Worm (Caenorhabditis elegans) whole organism, L3 larva: ENCODE data around the gene M110.10.

ENCODE experiments used
- aly-2 ChIP-seq: fragments of 150-350 bp; optimal IDR thresholded peaks from 2 replicates; lab custom pipeline; 2014; ENCODE audit warnings: missing biosample characterization, missing genetic modification characterization
- ama-1 ChIP-seq: fragments of 150-350 bp; optimal IDR thresholded peaks from 2 replicates; lab custom pipeline; 2018
- ceh-16 ChIP-seq: sonication (generic microtip); optimal IDR thresholded peaks from 2 replicates; lab custom pipeline; 2017; ENCODE audit warnings: missing biosample characterization, missing genetic modification characterization
- ceh-28 ChIP-seq: fragments of 150-350 bp; optimal IDR thresholded peaks from 2 replicates; lab custom pipeline; 2014; ENCODE audit warnings: missing biosample characterization, missing genetic modification reagents, missing genetic modification characterization
- egl-27 ChIP-seq: sonication (generic microtip); optimal IDR thresholded peaks from 4 replicates; lab custom pipeline; 2017; ENCODE audit warnings: missing biosample characterization, missing genetic modification reagents, missing genetic modification characterization
- egl-5 ChIP-seq: fragments of 150-350 bp; optimal IDR thresholded peaks from 2 replicates; lab custom pipeline; 2017; ENCODE audit warnings: missing biosample characterization, missing genetic modification reagents, missing genetic modification characterization, inconsistent platforms
- elt-2 ChIP-seq: sonication (generic microtip); optimal IDR thresholded peaks from 2 replicates; lab custom pipeline; 2016; ENCODE audit warnings: missing genetic modification reagents, mild to moderate bottlenecking, missing genetic modification characterization, missing compliant biosample characterization
- fkh-10 ChIP-seq: sonication (generic microtip); optimal IDR thresholded peaks from 2 replicates; lab custom pipeline; 2017; ENCODE audit warnings: missing biosample characterization, missing genetic modification reagents, missing genetic modification characterization
- fkh-2 ChIP-seq: fragments of 150-350 bp; optimal IDR thresholded peaks from 2 replicates; lab custom pipeline; 2014; ENCODE audit warnings: missing biosample characterization, missing genetic modification reagents, missing genetic modification characterization
- fos-1 ChIP-seq: fragments of 150-350 bp; optimal IDR thresholded peaks from 2 replicates; lab custom pipeline; 2014; ENCODE audit warnings: missing biosample characterization, missing genetic modification characterization
- hmg-11 ChIP-seq: sonication (generic microtip); optimal IDR thresholded peaks from 2 replicates; lab custom pipeline; 2016; ENCODE audit warnings: missing genetic modification characterization, missing compliant biosample characterization
- jun-1 ChIP-seq: fragments of 150-350 bp; optimal IDR thresholded peaks from 2 replicates; lab custom pipeline; 2014; ENCODE audit warnings: missing biosample characterization, missing genetic modification reagents, missing genetic modification characterization
- lin-15B ChIP-seq: fragments of 150-350 bp; optimal IDR thresholded peaks from 2 replicates; lab custom pipeline; 2014; ENCODE audit warnings: missing biosample characterization, missing genetic modification characterization
- lin-39 ChIP-seq: fragments of 150-350 bp; optimal IDR thresholded peaks from 2 replicates; lab custom pipeline; 2018; ENCODE audit warnings: missing biosample characterization, missing genetic modification reagents, missing genetic modification characterization
- mml-1 ChIP-seq: fragments of 150-350 bp; sonication (generic microtip); optimal IDR thresholded peaks from 3 replicates; lab custom pipeline; 2014; ENCODE audit warnings: missing biosample characterization, missing genetic modification characterization
- nfya-1 ChIP-seq: sonication (generic microtip); optimal IDR thresholded peaks from 2 replicates; lab custom pipeline; 2017; ENCODE audit warnings: missing genetic modification characterization, mild to moderate bottlenecking, missing compliant biosample characterization, antibody characterized with exemption, moderate library complexity; ENCODE audit not compliant: insufficient read depth
- nhr-11 ChIP-seq: fragments of 150-350 bp; optimal IDR thresholded peaks from 2 replicates; lab custom pipeline; 2014; ENCODE audit warnings: missing biosample characterization, missing genetic modification characterization
- nhr-12 ChIP-seq: fragments of 150-350 bp; optimal IDR thresholded peaks from 2 replicates; lab custom pipeline; 2014; ENCODE audit warnings: missing biosample characterization, missing genetic modification characterization
- nhr-23 ChIP-seq: fragments of 150-350 bp; optimal IDR thresholded peaks from 2 replicates; lab custom pipeline; 2014; ENCODE audit warnings: missing biosample characterization, missing genetic modification reagents, missing genetic modification characterization
- nhr-25 ChIP-seq: sonication (generic microtip); optimal IDR thresholded peaks from 2 replicates; lab custom pipeline; 2017; ENCODE audit warnings: missing biosample characterization, missing genetic modification characterization
- nhr-28 ChIP-seq: fragments of 150-350 bp; optimal IDR thresholded peaks from 2 replicates; lab custom pipeline; 2014; ENCODE audit warnings: missing biosample characterization, missing genetic modification characterization
- nhr-43 ChIP-seq: sonication (generic microtip); optimal IDR thresholded peaks from 2 replicates; lab custom pipeline; 2016; ENCODE audit warnings: mild to moderate bottlenecking, missing genetic modification characterization, missing compliant biosample characterization; ENCODE audit not compliant: poor library complexity, severe bottlenecking
- nhr-67 ChIP-seq: fragments of 150-350 bp; optimal IDR thresholded peaks from 2 replicates; lab custom pipeline; 2014; ENCODE audit warnings: missing biosample characterization, missing genetic modification characterization
- nhr-76 ChIP-seq: fragments of 150-350 bp; sonication (generic microtip); optimal IDR thresholded peaks from 5 replicates; lab custom pipeline; 2014; ENCODE audit warnings: missing biosample characterization, missing genetic modification characterization
- pha-4 ChIP-seq: fragments of 150-350 bp; optimal IDR thresholded peaks from 2 replicates; lab custom pipeline; 2014; ENCODE audit warnings: missing biosample characterization, missing genetic modification reagents, missing genetic modification characterization
- pqm-1 ChIP-seq: fragments of 150-350 bp; optimal IDR thresholded peaks from 2 replicates; lab custom pipeline; 2017; ENCODE audit warnings: missing biosample characterization, missing genetic modification characterization, inconsistent platforms
- skn-1 ChIP-seq: fragments of 150-350 bp; optimal IDR thresholded peaks from 2 replicates; lab custom pipeline; 2014; ENCODE audit warnings: missing biosample characterization, missing genetic modification characterization
- snpc-4 ChIP-seq: fragments of 150-350 bp; optimal IDR thresholded peaks from 2 replicates; lab custom pipeline; 2014; ENCODE audit warnings: missing biosample characterization, missing genetic modification characterization
- tbx-2 ChIP-seq: sonication (generic microtip); optimal IDR thresholded peaks from 2 replicates; lab custom pipeline; 2016; ENCODE audit warnings: mild to moderate bottlenecking, missing genetic modification characterization, missing compliant biosample characterization
- unc-39 ChIP-seq: sonication (generic microtip); optimal IDR thresholded peaks from 4 replicates; lab custom pipeline; 2017; ENCODE audit warnings: missing biosample characterization, missing genetic modification characterization
- unc-62 ChIP-seq: fragments of 150-350 bp; sonication (generic microtip); optimal IDR thresholded peaks from 4 replicates; lab custom pipeline; 2014; ENCODE audit warnings: missing biosample characterization, missing genetic modification reagents, missing genetic modification characterization
- zag-1 ChIP-seq: fragments of 150-350 bp; optimal IDR thresholded peaks from 2 replicates; lab custom pipeline; 2014; ENCODE audit warnings: missing biosample characterization, missing genetic modification characterization
- ztf-11 ChIP-seq: fragments of 150-350 bp; optimal IDR thresholded peaks from 2 replicates; lab custom pipeline; 2014; ENCODE audit warnings: missing biosample characterization, missing genetic modification characterization
- ztf-4 ChIP-seq: fragments of 150-350 bp; optimal IDR thresholded peaks from 2 replicates; lab custom pipeline; 2014; ENCODE audit warnings: missing biosample characterization, missing genetic modification characterization

The M110.10 gene

DNA sequence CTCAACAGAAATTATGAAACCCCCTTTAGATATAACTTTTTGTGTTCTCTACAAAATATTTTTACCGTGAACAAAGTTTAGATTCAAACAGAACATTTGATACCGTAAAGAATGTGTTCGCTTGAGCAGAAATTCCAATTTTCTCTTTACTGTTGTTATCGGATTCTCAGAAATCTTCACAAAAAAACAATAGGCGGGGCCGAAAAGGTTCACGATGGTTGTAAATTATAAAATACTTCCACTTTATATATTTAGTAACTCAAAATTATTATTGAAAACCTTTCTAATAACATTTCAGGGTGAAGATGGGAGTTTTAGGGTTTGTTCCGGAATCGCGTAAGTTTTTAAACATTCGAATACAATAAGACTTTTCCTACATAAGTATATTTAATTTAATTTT, 23.9 kb upstream of the M110.10 start, which contains the start of gene nlp-5:
TSS of gene nlp-5 (plus strand) at position 301 of the 400 bp plus-strand sequence.
- no peak for TF ChIP-seq unc-39
- TF ChIP-seq nhr-28 (tag; lab: Kevin White, UChicago) = no peak
- no peak for TF ChIP-seq ceh-28 (tag; lab: Kevin White, UChicago)
- no peak for TF ChIP-seq nhr-43 (tag; lab: Kevin White, UChicago)
- TF ChIP-seq lin-15B (tag; lab: Kevin White, UChicago) = no peak
- no peak for TF ChIP-seq ztf-4 (tag; lab: Kevin White, UChicago)
- TF ChIP-seq zag-1 (tag; lab: Kevin White, UChicago) = no peak
- TF ChIP-seq unc-62 = no peak
- TF ChIP-seq snpc-4 (tag; lab: Kevin White, UChicago) = no peak
- TF ChIP-seq nhr-11 (tag; lab: Kevin White, UChicago) = no peak
- no peak for TF ChIP-seq egl-27
- no peak for TF ChIP-seq nhr-23 (tag; lab: Kevin White, UChicago)
- no peak for TF ChIP-seq hmg-11
- TF ChIP-seq lin-39 (tag; lab: Kevin White, UChicago) = no peak
- no peak for TF ChIP-seq fkh-10 (GFP tag; lab: Kevin White, UChicago)
- no peak for TF ChIP-seq jun-1 (tag; lab: Kevin White, UChicago)
- no peak for TF ChIP-seq nhr-12
- TF ChIP-seq fkh-2 (tag; lab: Kevin White, UChicago) = no peak
- no peak for TF ChIP-seq ztf-11 (tag; lab: Kevin White, UChicago)

DNA sequence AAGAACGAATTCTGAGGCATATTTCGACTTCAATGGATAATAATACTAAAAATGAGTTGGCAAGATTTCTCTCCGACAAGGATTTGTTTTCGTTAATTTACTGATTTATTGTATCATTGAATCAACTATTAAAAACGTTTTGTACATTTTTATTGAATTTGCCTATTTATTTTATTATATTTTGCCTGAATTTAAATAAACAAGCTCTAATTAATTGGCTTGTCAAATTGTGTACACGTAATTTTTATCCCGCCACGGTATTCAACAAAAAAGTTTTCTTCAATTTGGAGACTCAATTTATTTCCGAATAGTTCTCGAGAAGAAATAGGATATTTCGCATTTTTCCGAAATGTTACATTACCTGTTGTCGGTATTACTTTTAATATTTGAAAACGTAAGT, 18.2 kb upstream of the M110.10 start, which contains the start of gene M110.7:
TSS of gene M110.7 (plus strand) at position 301 of the 400 bp plus-strand sequence.
- no peak for TF ChIP-seq nhr-67 (tag; lab: Kevin White, UChicago)
- TF ChIP-seq mml-1 (tag; lab: Kevin White, UChicago) = no peak
- no peak for TF ChIP-seq ztf-4 (tag; lab: Kevin White, UChicago)
- no peak for TF ChIP-seq nfya-1 (tag; lab: Kevin White, UChicago)
- no peak for TF ChIP-seq egl-5 (tag; lab: Kevin White, UChicago)
- TF ChIP-seq lin-39 (tag; lab: Kevin White, UChicago) = no peak
- TF ChIP-seq elt-2 (tag; lab: Kevin White, UChicago) = no peak

DNA sequence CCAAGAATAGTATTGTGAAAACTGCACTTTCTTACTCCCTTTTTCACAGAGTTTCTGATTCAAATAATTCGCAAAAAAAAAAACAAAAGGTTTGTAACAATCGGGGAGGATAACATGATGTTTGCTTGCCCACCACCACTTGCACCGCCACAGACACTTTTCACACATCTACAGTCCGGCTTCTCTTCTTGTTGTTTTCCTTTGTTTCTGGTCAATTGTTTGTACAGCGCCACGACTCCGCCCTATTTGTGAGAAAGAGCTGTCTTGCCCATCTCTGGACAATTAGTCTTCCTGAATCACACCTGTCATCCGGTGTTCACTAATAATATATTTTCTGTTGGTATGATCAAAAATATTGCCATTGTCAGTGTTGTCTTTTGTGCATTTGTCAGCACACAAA, 16.7 kb upstream of the M110.10 start, which contains the start of gene M110.9:
TSS of gene M110.9 (plus strand) at position 301 of the 400 bp plus-strand sequence.
- no peak for TF ChIP-seq nhr-67 (tag; lab: Kevin White, UChicago)
- no peak for TF ChIP-seq lin-39 (tag; lab: Kevin White, UChicago)
- no peak for TF ChIP-seq aly-2
- TF ChIP-seq nhr-76 (tag; lab: Kevin White, UChicago) = no peak
- no peak for TF ChIP-seq unc-39
- no peak for TF ChIP-seq nhr-12
- no peak for TF ChIP-seq nhr-23 (tag; lab: Kevin White, UChicago)
- no peak for TF ChIP-seq fkh-2 (tag; lab: Kevin White, UChicago)
- no peak for TF ChIP-seq fos-1 (tag; lab: Kevin White, UChicago)
- TF ChIP-seq tbx-2 (tag; lab: Kevin White, UChicago) = no peak
- no peak for TF ChIP-seq skn-1 (tag; lab: Kevin White, UChicago)
- TF ChIP-seq egl-27 = no peak
- no peak for TF ChIP-seq pha-4 (tag; lab: Kevin White, UChicago)

DNA sequence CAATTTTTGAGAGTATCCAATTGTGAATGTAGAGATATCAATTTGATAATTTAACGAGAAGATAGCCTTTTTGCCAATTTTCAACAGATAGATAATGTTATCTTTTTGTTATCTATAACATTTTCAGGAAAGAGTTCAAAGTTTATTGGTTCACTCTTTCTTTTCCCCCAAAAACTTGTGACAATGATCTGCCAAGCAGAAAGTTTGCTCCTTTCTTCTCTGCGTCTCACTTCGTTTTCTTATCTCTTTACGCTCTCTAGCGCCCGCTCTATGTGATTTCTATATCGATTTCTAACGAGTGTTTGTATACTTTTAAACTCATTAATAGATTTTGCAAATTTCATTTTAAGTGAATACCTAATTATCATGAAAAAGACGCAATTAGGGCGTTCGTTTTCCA, 12.2 kb upstream of the M110.10 start:
- TF ChIP-seq nhr-25 (tag; lab: Kevin White, UChicago) (no peak), ceh-28 (tag; lab: Kevin White, UChicago) (peak; percentile 22), elt-2 (tag; lab: Kevin White, UChicago) (peak; percentile 95), pqm-1 (tag; lab: Kevin White, UChicago) (peak; percentile 83), pha-4 (tag; lab: Kevin White, UChicago) (peak; percentile 68)

DNA sequence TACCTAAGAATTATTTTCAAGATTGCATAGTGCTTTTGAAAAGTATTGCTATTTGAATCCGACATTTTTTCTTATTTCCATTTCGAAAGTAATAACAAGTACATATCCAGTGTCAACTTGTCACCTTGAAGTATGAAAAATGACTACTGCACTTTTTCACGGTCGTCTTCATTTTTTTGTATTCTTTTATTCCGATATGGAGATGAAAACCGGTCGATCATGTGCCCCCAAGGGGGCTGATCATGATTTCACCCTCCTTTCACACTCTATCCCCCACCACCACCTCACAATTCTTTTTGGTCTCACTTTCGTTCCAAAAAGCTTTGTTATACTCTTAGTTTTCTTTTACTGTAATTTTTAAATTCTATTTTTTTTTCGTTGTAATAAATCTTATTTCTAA, 11.6 kb upstream of the M110.10 start:
- TF ChIP-seq ceh-16 (tag; lab: Kevin White, UChicago) (no peak), jun-1 (tag; lab: Kevin White, UChicago) (no peak), nhr-67 (tag; lab: Kevin White, UChicago) (no peak), ama-1 (lab: Kevin White, UChicago) (peak; percentile 32), nfya-1 (tag; lab: Kevin White, UChicago) (peak; percentile 13), nhr-25 (tag; lab: Kevin White, UChicago) (peak; percentile 52), nhr-43 (tag; lab: Kevin White, UChicago) (peak; percentile 26)
- TF ChIP-seq, all 47 proteins: peak for 4
